Fruit fly (Drosophila melanogaster) Kc167 (cell line): ENCODE measurements around the gene CG43401.

Experiments
- Myc ChIP-seq: fragments of >200 bp; optimal IDR thresholded peaks from 2 replicates; lab custom pipeline; 2017; ENCODE audit warnings: missing external identifiers
- Sin3A ChIP-seq: fragments of >200 bp; optimal IDR thresholded peaks from 2 replicates; lab custom pipeline; 2018; ENCODE audit warnings: missing external identifiers
- h ChIP-seq: fragments of >200 bp; optimal IDR thresholded peaks from 3 replicates; lab custom pipeline; 2018; ENCODE audit warnings: missing external identifiers
- insv ChIP-seq: fragments of >200 bp; optimal IDR thresholded peaks from 3 replicates; lab custom pipeline; 2018; ENCODE audit warnings: missing external identifiers
- psq ChIP-seq: fragments of >200 bp; optimal IDR thresholded peaks from 2 replicates; lab custom pipeline; 2017; ENCODE audit warnings: missing external identifiers
- ttk ChIP-seq: sonication (Bioruptor generic); optimal IDR thresholded peaks from 2 replicates; lab custom pipeline; 2017; ENCODE audit warnings: missing external identifiers

CG43401 gene

dm6 chr2L:1455498-1455897 is 27.2 kb downstream of the CG43401 start:
- no peak for TF ChIP-seq Sin3A
- TF ChIP-seq ttk (lab: Kevin White, UChicago): no peak
- no peak for TF ChIP-seq h (lab: Kevin White, UChicago)
- TF ChIP-seq insv (lab: Kevin White, UChicago): no peak
- TF ChIP-seq Myc: no peak
- no peak for TF ChIP-seq psq (lab: Kevin White, UChicago)

- TF ChIP-seq insv (lab: Kevin White, UChicago) (no peak), ttk (lab: Kevin White, UChicago) (no peak), psq (lab: Kevin White, UChicago) (no peak), Sin3A (no peak), h (lab: Kevin White, UChicago) (no peak), Myc (no peak)
Observed at dm6 chr2L:1456305-1456704, 28.0 kb downstream of the CG43401 start.

- TF ChIP-seq psq (lab: Kevin White, UChicago) (no peak), Sin3A (no peak), Myc (no peak), insv (lab: Kevin White, UChicago) (no peak), h (lab: Kevin White, UChicago) (no peak), ttk (lab: Kevin White, UChicago) (no peak)
Observed at dm6 chr2L:1456822-1457221, 28.5 kb downstream of the CG43401 start.

dm6 chr2L:1458584-1459203 is 30.4 kb downstream of the CG43401 start:
- TF ChIP-seq Sin3A: no peak

- TF ChIP-seq psq (lab: Kevin White, UChicago) (no peak), insv (lab: Kevin White, UChicago) (no peak), Myc (no peak), Sin3A (no peak), ttk (lab: Kevin White, UChicago) (no peak), h (lab: Kevin White, UChicago) (no peak)
Observed at dm6 chr2L:1459344-1459743, 31.1 kb downstream of the CG43401 start.

- TF ChIP-seq h (lab: Kevin White, UChicago) (no peak), ttk (lab: Kevin White, UChicago) (no peak), Sin3A (no peak), Myc (no peak), insv (lab: Kevin White, UChicago) (no peak), psq (lab: Kevin White, UChicago) (no peak)
Observed at dm6 chr2L:1460463-1461219, 32.4 kb downstream of the CG43401 start.

- TF ChIP-seq ttk (lab: Kevin White, UChicago) (no peak), h (lab: Kevin White, UChicago) (no peak), psq (lab: Kevin White, UChicago) (no peak), insv (lab: Kevin White, UChicago) (no peak), Myc (no peak), Sin3A (no peak)
Observed at dm6 chr2L:1462136-1462535, 33.9 kb downstream of the CG43401 start.

- TF ChIP-seq Myc: no peak
- TF ChIP-seq Sin3A: no peak
- TF ChIP-seq insv (lab: Kevin White, UChicago): no peak
- no peak for TF ChIP-seq psq (lab: Kevin White, UChicago)
Observed at dm6 chr2L:1463362-1463908, 35.2 kb downstream of the CG43401 start.

dm6 chr2L:1470009-1470408 is 41.7 kb downstream of the CG43401 start:
- TF ChIP-seq h (lab: Kevin White, UChicago) (no peak), Sin3A (no peak), insv (lab: Kevin White, UChicago) (no peak), psq (lab: Kevin White, UChicago) (no peak), Myc (no peak), ttk (lab: Kevin White, UChicago) (no peak)

dm6 chr2L:1470772-1471171 is 42.5 kb downstream of the CG43401 start:
- TF ChIP-seq Myc: no peak
- TF ChIP-seq insv (lab: Kevin White, UChicago): no peak
- TF ChIP-seq psq (lab: Kevin White, UChicago): no peak
- no peak for TF ChIP-seq ttk (lab: Kevin White, UChicago)
- no peak for TF ChIP-seq Sin3A
- TF ChIP-seq h (lab: Kevin White, UChicago): no peak

- TF ChIP-seq ttk (lab: Kevin White, UChicago) (no peak), Sin3A (no peak), insv (lab: Kevin White, UChicago) (no peak), Myc (no peak), h (lab: Kevin White, UChicago) (no peak), psq (lab: Kevin White, UChicago) (no peak)
Observed at dm6 chr2L:1473427-1473826, 45.2 kb downstream of the CG43401 start.

dm6 chr2L:1476872-1477503 is 48.7 kb downstream of the CG43401 start:
- no peak for TF ChIP-seq Myc
- TF ChIP-seq psq (lab: Kevin White, UChicago): no peak
- TF ChIP-seq insv (lab: Kevin White, UChicago): no peak
